Fruit fly (Drosophila melanogaster) whole organism, embryonic: ENCODE measurements around the gene CG14367.

Experiments used
- Adf1 ChIP-seq: fragments of 200-800 bp; sonication (Bioruptor generic); IDR thresholded peaks from 2 replicates; pipeline ENCODE4 v1.3.6; 2022; ENCODE audit warnings: missing biosample characterization, missing genetic modification characterization
- Awh ChIP-seq: fragments of 200-800 bp; sonication (Bioruptor generic); IDR thresholded peaks from 2 replicates; pipeline ENCODE4, ENCODE4 v1.3.6; 2022; ENCODE audit warnings: missing biosample characterization, missing genetic modification characterization
- BEAF-32 ChIP-seq: fragments of 200-800 bp; sonication (Bioruptor generic); optimal IDR thresholded peaks from 3 replicates; lab custom pipeline; 2017; ENCODE audit warnings: missing biosample characterization, missing genetic modification characterization, mild to moderate bottlenecking, moderate library complexity, missing genetic modification reagents
- Bgb ChIP-seq: fragments of 200-800 bp; sonication (Bioruptor generic); IDR thresholded peaks from 2 replicates; pipeline ENCODE4 v1.3.6; 2022; ENCODE audit warnings: missing biosample characterization, missing genetic modification characterization; ENCODE audit not compliant: partially characterized antibody
- CG11504 ChIP-seq: fragments of 200-800 bp; sonication (Bioruptor generic); optimal IDR thresholded peaks from 3 replicates; lab custom pipeline; 2019; ENCODE audit warnings: missing biosample characterization, mild to moderate bottlenecking, missing genetic modification characterization, moderate library complexity
- CG14860 ChIP-seq: fragments of 200-800 bp; sonication (Bioruptor generic); IDR thresholded peaks from 3 replicates; pipeline ENCODE4 v1.3.6; 2022; ENCODE audit warnings: missing biosample characterization, missing genetic modification characterization; ENCODE audit not compliant: partially characterized antibody
- CG14965 ChIP-seq: fragments of 200-800 bp; sonication (Bioruptor generic); optimal IDR thresholded peaks from 2 replicates; lab custom pipeline; 2016; ENCODE audit warnings: missing biosample characterization, missing genetic modification characterization, borderline replicate concordance
- CG15073 ChIP-seq: fragments of 200-800 bp; sonication (Bioruptor generic); optimal IDR thresholded peaks from 2 replicates; lab custom pipeline; 2016; ENCODE audit warnings: missing biosample characterization, missing genetic modification characterization
- CG17385 ChIP-seq: fragments of 200-800 bp; sonication (Bioruptor generic); optimal IDR thresholded peaks from 3 replicates; lab custom pipeline; 2018; ENCODE audit warnings: missing biosample characterization, mild to moderate bottlenecking, missing genetic modification characterization
- CG17802 ChIP-seq: fragments of 200-800 bp; sonication (Bioruptor generic); optimal IDR thresholded peaks from 2 replicates; lab custom pipeline; 2018; ENCODE audit warnings: missing biosample characterization, mild to moderate bottlenecking, missing genetic modification characterization, moderate library complexity
- CG1792 ChIP-seq: fragments of 200-800 bp; sonication (Bioruptor generic); optimal IDR thresholded peaks from 2 replicates; lab custom pipeline; 2016; ENCODE audit warnings: missing biosample characterization, missing genetic modification characterization
- CG30403 ChIP-seq: fragments of 200-800 bp; sonication (Bioruptor generic); optimal IDR thresholded peaks from 3 replicates; lab custom pipeline; 2016; ENCODE audit warnings: missing biosample characterization, missing genetic modification characterization
- CG6272 ChIP-seq: fragments of 200-800 bp; sonication (Bioruptor generic); IDR thresholded peaks from 2 replicates; pipeline ENCODE4 v1.3.6; 2022; ENCODE audit warnings: missing biosample characterization, missing genetic modification characterization
- CG7556 ChIP-seq: fragments of 200-800 bp; sonication (Bioruptor generic); optimal IDR thresholded peaks from 2 replicates; lab custom pipeline; 2017; ENCODE audit warnings: missing biosample characterization, mild to moderate bottlenecking, missing genetic modification characterization
- CG8388 ChIP-seq: fragments of 200-800 bp; sonication (Bioruptor generic); optimal IDR thresholded peaks from 2 replicates; lab custom pipeline; 2019; ENCODE audit warnings: missing biosample characterization, mild to moderate bottlenecking, missing genetic modification characterization, moderate library complexity
- CTCF ChIP-seq: fragments of 200-800 bp; sonication (Bioruptor generic); optimal IDR thresholded peaks from 2 replicates; lab custom pipeline; 2017; ENCODE audit warnings: missing biosample characterization, mild to moderate bottlenecking, missing genetic modification characterization, moderate library complexity
- Camta ChIP-seq: fragments of 200-800 bp; sonication (Bioruptor generic); optimal IDR thresholded peaks from 2 replicates; lab custom pipeline; 2016; ENCODE audit warnings: missing biosample characterization, missing genetic modification characterization
- Doc2 ChIP-seq: fragments of 200-800 bp; sonication (Bioruptor generic); IDR thresholded peaks from 2 replicates; pipeline ENCODE4 v1.3.6; 2022; ENCODE audit warnings: missing biosample characterization, missing genetic modification characterization
- Elba2 ChIP-seq: fragments of 200-800 bp; sonication (Bioruptor generic); optimal IDR thresholded peaks from 3 replicates; lab custom pipeline; 2016; ENCODE audit warnings: missing biosample characterization, missing genetic modification characterization
- Ets97D ChIP-seq: fragments of 200-800 bp; sonication (Bioruptor generic); optimal IDR thresholded peaks from 3 replicates; lab custom pipeline; 2016; ENCODE audit warnings: missing biosample characterization, missing genetic modification characterization
- Lim3 ChIP-seq: fragments of 200-800 bp; sonication (Bioruptor generic); IDR thresholded peaks from 2 replicates; pipeline ENCODE4 v1.3.6; 2022; ENCODE audit warnings: missing biosample characterization, missing genetic modification characterization
- Lpt ChIP-seq: fragments of >200 bp; optimal IDR thresholded peaks from 2 replicates; lab custom pipeline; 2018; ENCODE audit warnings: missing biosample characterization, missing genetic modification characterization
- MBD-R2 ChIP-seq: fragments of 200-800 bp; sonication (Bioruptor generic); IDR thresholded peaks from 2 replicates; pipeline ENCODE4 v1.3.6; 2022; ENCODE audit warnings: missing biosample characterization, missing genetic modification characterization
- Mad ChIP-seq: fragments of 200-800 bp; sonication (Bioruptor generic); optimal IDR thresholded peaks from 2 replicates; lab custom pipeline; 2016; ENCODE audit warnings: missing biosample characterization, missing genetic modification characterization
- NC2α ChIP-seq: fragments of 200-800 bp; sonication (Bioruptor generic); optimal IDR thresholded peaks from 2 replicates; lab custom pipeline; 2016; ENCODE audit warnings: missing biosample characterization, missing genetic modification characterization
- NK7.1 ChIP-seq: fragments of 200-800 bp; sonication (Bioruptor generic); optimal IDR thresholded peaks from 3 replicates; lab custom pipeline; 2016; ENCODE audit warnings: missing biosample characterization, missing genetic modification characterization
- Nf-YB ChIP-seq: fragments of 200-800 bp; sonication (Bioruptor generic); optimal IDR thresholded peaks from 3 replicates; lab custom pipeline; 2019; ENCODE audit warnings: missing biosample characterization, mild to moderate bottlenecking, missing genetic modification characterization, moderate library complexity
- Sin3A ChIP-seq: fragments of >200 bp; optimal IDR thresholded peaks from 2 replicates; lab custom pipeline; 2018
- Sry-β ChIP-seq: fragments of 200-800 bp; sonication (Bioruptor generic); optimal IDR thresholded peaks from 2 replicates; lab custom pipeline; 2018; ENCODE audit warnings: missing biosample characterization, mild to moderate bottlenecking, missing genetic modification characterization, moderate library complexity
- Stat92E ChIP-seq, 3 experiments: fragments of >200 bp in 2 of 3; fragments of 200-800 bp in 1 of 3; sonication (Bioruptor generic) in 1 of 3; optimal IDR thresholded peaks; 2 replicates each; lab custom pipeline; 2017 to 2019; ENCODE audit warnings: missing biosample characterization in 3 of 3, missing genetic modification characterization in 3 of 3, mild to moderate bottlenecking in 1 of 3, moderate library complexity in 1 of 3
- Tbp ChIP-seq: fragments of >200 bp; optimal IDR thresholded peaks from 2 replicates; lab custom pipeline; 2018; ENCODE audit warnings: missing biosample characterization, missing genetic modification characterization
- ci ChIP-seq: fragments of 200-800 bp; sonication (Bioruptor generic); IDR thresholded peaks from 3 replicates; pipeline ENCODE4 v1.3.6; 2022; ENCODE audit warnings: missing biosample characterization, missing genetic modification characterization
- da ChIP-seq: fragments of 200-800 bp; sonication (Bioruptor generic); optimal IDR thresholded peaks from 2 replicates; lab custom pipeline; 2016; ENCODE audit warnings: missing biosample characterization, missing genetic modification characterization
- dan ChIP-seq: fragments of 200-800 bp; sonication (Bioruptor generic); IDR thresholded peaks from 2 replicates; pipeline ENCODE4 v1.3.6; 2022; ENCODE audit warnings: missing biosample characterization, missing genetic modification characterization
- dysf ChIP-seq: fragments of 200-800 bp; sonication (Bioruptor generic); IDR thresholded peaks from 3 replicates; pipeline ENCODE4 v1.3.6; 2022; ENCODE audit warnings: missing biosample characterization, missing genetic modification characterization
- ftz-f1 ChIP-seq: fragments of 200-800 bp; sonication (Bioruptor generic); optimal IDR thresholded peaks from 2 replicates; lab custom pipeline; 2016; ENCODE audit warnings: missing biosample characterization, missing genetic modification characterization
- gem ChIP-seq: fragments of 200-800 bp; sonication (Bioruptor generic); optimal IDR thresholded peaks from 2 replicates; lab custom pipeline; 2019; ENCODE audit warnings: missing biosample characterization, mild to moderate bottlenecking, missing genetic modification characterization, moderate library complexity
- gro ChIP-seq: fragments of 200-800 bp; sonication (Bioruptor generic); optimal IDR thresholded peaks from 2 replicates; lab custom pipeline; 2016; ENCODE audit warnings: missing biosample characterization, missing genetic modification characterization
- hkb ChIP-seq, 2 experiments: fragments of 200-800 bp in 1 of 2; fragments of >200 bp in 1 of 2; sonication (Bioruptor generic) in 1 of 2; IDR thresholded peaks in 1 of 2; optimal IDR thresholded peaks in 1 of 2; 2 replicates each; pipeline versions ENCODE4 v1.3.6 to Lab custom; 2017 to 2022; ENCODE audit warnings: missing biosample characterization in 1 of 2, missing genetic modification characterization in 1 of 2
- kni ChIP-seq: fragments of 200-800 bp; sonication (Bioruptor generic); optimal IDR thresholded peaks from 3 replicates; lab custom pipeline; 2017; ENCODE audit warnings: mild to moderate bottlenecking, missing biosample characterization, missing genetic modification reagents, missing genetic modification characterization
- lab ChIP-seq: fragments of 200-800 bp; sonication (Bioruptor generic); optimal IDR thresholded peaks from 3 replicates; lab custom pipeline; 2017; ENCODE audit warnings: missing biosample characterization, missing genetic modification characterization, mild to moderate bottlenecking, moderate library complexity, missing genetic modification reagents
- p53 ChIP-seq: fragments of 200-800 bp; sonication (Bioruptor generic); optimal IDR thresholded peaks from 2 replicates; lab custom pipeline; 2016; ENCODE audit warnings: missing biosample characterization, missing genetic modification characterization
- pb ChIP-seq: fragments of 200-800 bp; sonication (Bioruptor generic); optimal IDR thresholded peaks from 3 replicates; lab custom pipeline; 2016; ENCODE audit warnings: missing biosample characterization, missing genetic modification characterization
- peb ChIP-seq: fragments of 200-800 bp; sonication (Bioruptor generic); IDR thresholded peaks from 2 replicates; pipeline ENCODE4 v1.3.6; 2022; ENCODE audit warnings: missing biosample characterization, missing genetic modification characterization
- schlank ChIP-seq: fragments of 200-800 bp; sonication (Bioruptor generic); optimal IDR thresholded peaks from 2 replicates; lab custom pipeline; 2018; ENCODE audit warnings: missing biosample characterization, mild to moderate bottlenecking, missing genetic modification characterization
- sd ChIP-seq: fragments of 200-800 bp; sonication (Bioruptor generic); optimal IDR thresholded peaks from 3 replicates; lab custom pipeline; 2018; ENCODE audit warnings: missing biosample characterization, mild to moderate bottlenecking, missing genetic modification characterization, moderate library complexity
- sens ChIP-seq: fragments of 200-800 bp; sonication (Bioruptor generic); peaks from one replicate; lab custom pipeline; 2016; ENCODE audit warnings: missing biosample characterization, missing genetic modification characterization
- trem ChIP-seq: fragments of 200-800 bp; optimal IDR thresholded peaks from 3 replicates; lab custom pipeline; 2019; ENCODE audit warnings: missing biosample characterization, mild to moderate bottlenecking, missing genetic modification characterization, moderate library complexity
- tx ChIP-seq: fragments of 200-800 bp; sonication (Bioruptor generic); optimal IDR thresholded peaks from 2 replicates; lab custom pipeline; 2016; ENCODE audit warnings: missing biosample characterization, missing genetic modification characterization
- usp ChIP-seq: fragments of >200 bp; optimal IDR thresholded peaks from 2 replicates; lab custom pipeline; 2017; ENCODE audit warnings: missing biosample characterization, missing genetic modification characterization
- zf30C ChIP-seq: fragments of 200-800 bp; sonication (Bioruptor generic); optimal IDR thresholded peaks from 3 replicates; lab custom pipeline; 2018; ENCODE audit warnings: missing biosample characterization, mild to moderate bottlenecking, missing genetic modification characterization

CG14367 gene

DNA sequence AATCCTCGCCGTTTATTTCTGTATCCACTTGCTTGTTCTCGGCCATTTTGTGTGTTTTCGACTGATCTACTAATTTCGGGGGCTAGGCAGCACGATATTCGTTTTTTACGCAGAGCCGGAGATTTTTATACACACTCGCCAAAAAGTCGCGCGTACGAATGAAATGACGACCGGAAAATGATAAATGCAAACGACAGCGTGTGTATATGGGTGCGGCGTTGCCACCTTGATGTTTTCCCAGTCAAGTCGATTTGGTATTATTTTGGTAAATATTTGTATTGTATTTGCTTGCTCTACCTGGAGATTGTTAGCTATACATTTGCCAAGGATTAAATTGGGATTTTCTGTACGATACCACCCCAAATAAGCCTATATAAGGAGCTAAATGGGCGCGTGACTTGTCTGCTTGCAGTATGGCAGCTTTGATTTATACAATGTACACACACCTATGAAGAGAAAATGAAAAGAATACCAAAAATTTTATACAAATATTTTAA lies 47.9 kb upstream of the CG14367 start, which contains the start of gene sqd (continued):
- TF ChIP-seq Elba2 (no peak), kni (GFP tag; lab: Kevin White, UChicago) (peak; percentile 76), CG8388 (GFP tag; lab: Kevin White, UChicago) (peak; percentile 43), CG6272 (GFP tag; lab: Robert Waterston, UW) (no peak), Adf1 (GFP tag; lab: Robert Waterston, UW) (no peak), Ets97D (peak; percentile 93), CG17385 (GFP tag; lab: Kevin White, UChicago) (peak; percentile 43), Stat92E (GFP tag; optimal IDR thresholded peaks at IDR 0.05; lab: Kevin White, UChicago) (peak in 1 of 3 experiments; percentile 55), hkb (optimal IDR thresholded peaks at IDR 0.05; lab: Kevin White, UChicago) (no peak), hkb (GFP tag; IDR thresholded peaks at IDR 0.05; lab: Robert Waterston, UW) (peak; percentile 38; the same call in 1 of the 2 replicates), CG14860 (GFP tag; lab: Robert Waterston, UW) (no peak), NC2α (GFP tag; lab: Kevin White, UChicago) (peak; percentile 18), dan (GFP tag; lab: Robert Waterston, UW) (no peak), zf30C (GFP tag; lab: Kevin White, UChicago) (no peak), usp (GFP tag; lab: Kevin White, UChicago) (no peak), CG14965 (no peak), gro (GFP tag; lab: Kevin White, UChicago) (peak; percentile 49), CG1792 (GFP tag; lab: Kevin White, UChicago) (no peak), sens (peak; percentile 92), BEAF-32 (GFP tag; lab: Kevin White, UChicago) (peak; percentile 55), Mad (GFP tag; lab: Kevin White, UChicago) (peak; percentile 25), peb (GFP tag; lab: Robert Waterston, UW) (0 out of 2 replicates have a peak, but pooled peaks have one; percentile 16), Awh (GFP tag; lab: Robert Waterston, UW) (0 out of 2 replicates have a peak, but pooled peaks have one; percentile 25), NK7.1 (GFP tag; lab: Kevin White, UChicago) (peak; percentile 5), Lpt (GFP tag; lab: Kevin White, UChicago) (no peak), dysf (GFP tag; lab: Robert Waterston, UW) (0 out of 3 replicates have a peak, but pooled peaks have one; percentile 36), schlank (tag; lab: Kevin White, UChicago) (peak; percentile 50), ci (peak; percentile 65; the same call in 1 of the 3 replicates), sd (tag; lab: Kevin White, UChicago) (no peak), p53 (GFP tag; lab: Kevin White, UChicago) (no peak), Camta (GFP tag; lab: Kevin White, UChicago) (peak; percentile 48), gem (tag; lab: Kevin White, UChicago) (peak; percentile 36), Sry-β (GFP tag; lab: Kevin White, UChicago) (peak; percentile 13), pb (GFP tag; lab: Kevin White, UChicago) (no peak), CG30403 (GFP tag; lab: Kevin White, UChicago) (peak; percentile 40), CG17802 (peak; percentile 97), MBD-R2 (peak; percentile 27; the same call in 1 of the 2 replicates), Nf-YB (no peak), ftz-f1 (GFP tag; lab: Kevin White, UChicago) (no peak), Lim3 (GFP tag; lab: Robert Waterston, UW) (no peak), tx (GFP tag; lab: Kevin White, UChicago) (no peak), CG15073 (GFP tag; lab: Kevin White, UChicago) (no peak), Doc2 (no peak), trem (tag; lab: Kevin White, UChicago) (peak; percentile 63), Tbp (GFP tag; lab: Kevin White, UChicago) (no peak), da (GFP tag; lab: Kevin White, UChicago) (no peak), Sin3A (peak; percentile 25), Bgb (GFP tag; lab: Robert Waterston, UW) (peak; percentile 15; the same call in 1 of the 2 replicates), CG11504 (tag; lab: Kevin White, UChicago) (peak; percentile 41), lab (peak; percentile 73), CTCF (GFP tag; lab: Kevin White, UChicago) (peak; percentile 4), CG7556 (no peak)
